Fruit fly (Drosophila melanogaster) whole organism, embryonic: ENCODE results near the gene CG12538.

Experiments used
- Atf3 ChIP-seq: fragments of 200-800 bp; sonication (Bioruptor generic); optimal IDR thresholded peaks from 3 replicates; lab custom pipeline; 2016; ENCODE audit warnings: missing biosample characterization, missing genetic modification characterization
- CG10431 ChIP-seq: fragments of 200-800 bp; sonication (Bioruptor generic); optimal IDR thresholded peaks from 3 replicates; lab custom pipeline; 2018; ENCODE audit warnings: missing biosample characterization, mild to moderate bottlenecking, missing genetic modification characterization
- CG12391 ChIP-seq: fragments of 200-800 bp; sonication (Bioruptor generic); optimal IDR thresholded peaks from 3 replicates; lab custom pipeline; 2018; ENCODE audit warnings: missing biosample characterization, mild to moderate bottlenecking, missing genetic modification characterization, moderate library complexity
- CG12659 ChIP-seq: fragments of 200-800 bp; sonication (Bioruptor generic); optimal IDR thresholded peaks from 3 replicates; lab custom pipeline; 2017; ENCODE audit warnings: mild to moderate bottlenecking, missing biosample characterization, missing genetic modification reagents, missing genetic modification characterization
- CG15514 ChIP-seq: fragments of 200-800 bp; sonication (Bioruptor generic); optimal IDR thresholded peaks from 3 replicates; lab custom pipeline; 2017; ENCODE audit warnings: missing biosample characterization, missing genetic modification characterization, mild to moderate bottlenecking, moderate library complexity, missing genetic modification reagents
- CG2120 ChIP-seq: fragments of 200-800 bp; sonication (Bioruptor generic); optimal IDR thresholded peaks from 3 replicates; lab custom pipeline; 2016; ENCODE audit warnings: missing biosample characterization, missing genetic modification characterization
- CG3163 ChIP-seq: fragments of 200-800 bp; sonication (Bioruptor generic); optimal IDR thresholded peaks from 3 replicates; lab custom pipeline; 2016; ENCODE audit warnings: missing biosample characterization, missing genetic modification characterization
- CG4282 ChIP-seq: fragments of 200-800 bp; sonication (Bioruptor generic); optimal IDR thresholded peaks from 2 replicates; lab custom pipeline; 2016; ENCODE audit warnings: missing biosample characterization, missing genetic modification characterization
- CG4424 ChIP-seq: fragments of 200-800 bp; sonication (Bioruptor generic); optimal IDR thresholded peaks from 3 replicates; lab custom pipeline; 2016; ENCODE audit warnings: missing biosample characterization, missing genetic modification characterization
- CG6175 ChIP-seq: fragments of 200-800 bp; sonication (Bioruptor generic); IDR thresholded peaks from 3 replicates; pipeline ENCODE4 v1.3.6; 2022; ENCODE audit warnings: missing biosample characterization, missing genetic modification characterization
- CG6791 ChIP-seq: fragments of 200-800 bp; sonication (Bioruptor generic); IDR thresholded peaks from 3 replicates; pipeline ENCODE4 v1.3.6; 2022; ENCODE audit warnings: missing biosample characterization, missing genetic modification characterization; ENCODE audit not compliant: partially characterized antibody
- CTCF ChIP-seq: fragments of 200-800 bp; sonication (Bioruptor generic); optimal IDR thresholded peaks from 2 replicates; lab custom pipeline; 2017; ENCODE audit warnings: missing biosample characterization, mild to moderate bottlenecking, missing genetic modification characterization, moderate library complexity
- Dll ChIP-seq: fragments of 200-800 bp; sonication (Bioruptor generic); IDR thresholded peaks from 4 replicates; pipeline ENCODE4 v1.3.6; 2022; ENCODE audit warnings: missing biosample characterization, missing genetic modification characterization; ENCODE audit not compliant: partially characterized antibody
- Dref ChIP-seq: fragments of 200-800 bp; sonication (Bioruptor generic); IDR thresholded peaks from 2 replicates; pipeline ENCODE4 v1.3.6; 2022; ENCODE audit warnings: missing biosample characterization, missing genetic modification characterization
- Drgx ChIP-seq: fragments of 200-800 bp; sonication (Bioruptor generic); IDR thresholded peaks from 2 replicates; pipeline ENCODE4 v1.3.6; 2022; ENCODE audit warnings: missing biosample characterization, missing genetic modification characterization
- E2f1 ChIP-seq: fragments of 200-800 bp; sonication (Bioruptor generic); IDR thresholded peaks from 2 replicates; pipeline ENCODE4 v1.3.6; 2022; ENCODE audit warnings: missing biosample characterization, missing genetic modification characterization
- E2f2 ChIP-seq: fragments of 200-800 bp; sonication (Bioruptor generic); IDR thresholded peaks from 2 replicates; pipeline ENCODE4 v1.3.6; 2022; ENCODE audit warnings: missing biosample characterization, missing genetic modification characterization
- Elba2 ChIP-seq: fragments of 200-800 bp; sonication (Bioruptor generic); optimal IDR thresholded peaks from 3 replicates; lab custom pipeline; 2016; ENCODE audit warnings: missing biosample characterization, missing genetic modification characterization
- Hr78 ChIP-seq, 2 experiments: fragments of 200-800 bp in 1 of 2; fragments of >200 bp in 1 of 2; sonication (Bioruptor generic) in 1 of 2; optimal IDR thresholded peaks; 2 replicates each; lab custom pipeline; 2017 to 2019; ENCODE audit warnings: missing biosample characterization in 2 of 2, missing genetic modification characterization in 2 of 2, mild to moderate bottlenecking in 1 of 2, moderate library complexity in 1 of 2
- Opbp ChIP-seq: fragments of 200-800 bp; sonication (Bioruptor generic); IDR thresholded peaks from 3 replicates; pipeline ENCODE4 v1.3.6; 2022; ENCODE audit warnings: missing biosample characterization, missing genetic modification characterization; ENCODE audit not compliant: partially characterized antibody
- Optix ChIP-seq: fragments of 200-800 bp; sonication (Bioruptor generic); IDR thresholded peaks from 3 replicates; pipeline ENCODE4 v1.3.6; 2022; ENCODE audit warnings: missing biosample characterization, missing genetic modification characterization
- Tbp ChIP-seq: fragments of >200 bp; optimal IDR thresholded peaks from 2 replicates; lab custom pipeline; 2018; ENCODE audit warnings: missing biosample characterization, missing genetic modification characterization
- Trl ChIP-seq, 3 experiments: fragments of >200 bp in 2 of 3; fragments of 200-800 bp in 1 of 3; sonication (Bioruptor generic) in 1 of 3; optimal IDR thresholded peaks; 2 replicates in 1 of 3; 3 replicates in 2 of 3; lab custom pipeline; 2016 to 2017; ENCODE audit warnings: missing biosample characterization in 1 of 3, missing genetic modification characterization in 1 of 3
- Xrp1 ChIP-seq: fragments of 200-800 bp; sonication (Bioruptor generic); IDR thresholded peaks from 2 replicates; pipeline ENCODE4 v1.3.6; 2022; ENCODE audit warnings: missing biosample characterization, missing genetic modification characterization
- YL-1 ChIP-seq: fragments of 200-800 bp; sonication (Bioruptor generic); optimal IDR thresholded peaks from 3 replicates; lab custom pipeline; 2017; ENCODE audit warnings: missing biosample characterization, mild to moderate bottlenecking, missing genetic modification characterization
- abd-A ChIP-seq: fragments of 200-800 bp; sonication (Bioruptor generic); optimal IDR thresholded peaks from 3 replicates; lab custom pipeline; 2019; ENCODE audit warnings: missing biosample characterization, mild to moderate bottlenecking, missing genetic modification characterization, moderate library complexity
- aop ChIP-seq: fragments of 200-800 bp; sonication (Bioruptor generic); IDR thresholded peaks from 2 replicates; pipeline ENCODE4 v1.3.6; 2022; ENCODE audit warnings: missing biosample characterization, missing genetic modification characterization
- cas ChIP-seq: fragments of 200-800 bp; sonication (Bioruptor generic); IDR thresholded peaks from 2 replicates; pipeline ENCODE4 v1.3.6; 2022; ENCODE audit warnings: missing biosample characterization, missing genetic modification characterization
- chif ChIP-seq, 2 experiments: fragments of 200-800 bp; sonication (Bioruptor generic); optimal IDR thresholded peaks; 3 replicates each; lab custom pipeline; 2016; ENCODE audit warnings: missing biosample characterization in 2 of 2, missing genetic modification characterization in 2 of 2
- crc ChIP-seq: fragments of 200-800 bp; sonication (Bioruptor generic); optimal IDR thresholded peaks from 2 replicates; lab custom pipeline; 2016; ENCODE audit warnings: missing biosample characterization, missing genetic modification characterization
- crol ChIP-seq: fragments of 200-800 bp; sonication (Bioruptor generic); IDR thresholded peaks from 2 replicates; pipeline ENCODE4 v1.3.6; 2022; ENCODE audit warnings: missing biosample characterization, missing genetic modification characterization
- dm ChIP-seq: fragments of 200-800 bp; sonication (Bioruptor generic); optimal IDR thresholded peaks from 3 replicates; lab custom pipeline; 2016; ENCODE audit warnings: missing biosample characterization, missing genetic modification characterization
- eyg ChIP-seq: fragments of 200-800 bp; sonication (Bioruptor generic); optimal IDR thresholded peaks from 3 replicates; lab custom pipeline; 2016; ENCODE audit warnings: missing biosample characterization, missing genetic modification characterization
- fru ChIP-seq: fragments of >200 bp; optimal IDR thresholded peaks from 2 replicates; lab custom pipeline; 2017
- gcm ChIP-seq: fragments of 200-800 bp; sonication (Bioruptor generic); optimal IDR thresholded peaks from 2 replicates; lab custom pipeline; 2019; ENCODE audit warnings: missing biosample characterization, mild to moderate bottlenecking, missing genetic modification characterization, moderate library complexity
- inv ChIP-seq: fragments of 200-800 bp; sonication (Bioruptor generic); IDR thresholded peaks from 2 replicates; pipeline ENCODE4 v1.3.6; 2022; ENCODE audit warnings: missing biosample characterization, missing genetic modification characterization; ENCODE audit not compliant: partially characterized antibody
- pfk ChIP-seq: fragments of 200-800 bp; sonication (Bioruptor generic); optimal IDR thresholded peaks from 2 replicates; lab custom pipeline; 2018; ENCODE audit warnings: missing biosample characterization, mild to moderate bottlenecking, missing genetic modification characterization, moderate library complexity
- pzg ChIP-seq: fragments of 200-800 bp; sonication (Bioruptor generic); optimal IDR thresholded peaks from 3 replicates; lab custom pipeline; 2018; ENCODE audit warnings: missing biosample characterization, mild to moderate bottlenecking, missing genetic modification characterization, moderate library complexity
- repo ChIP-seq: fragments of 200-800 bp; sonication (Bioruptor generic); optimal IDR thresholded peaks from 2 replicates; lab custom pipeline; 2016; ENCODE audit warnings: missing biosample characterization, missing genetic modification characterization
- schlank ChIP-seq: fragments of 200-800 bp; sonication (Bioruptor generic); optimal IDR thresholded peaks from 2 replicates; lab custom pipeline; 2018; ENCODE audit warnings: missing biosample characterization, mild to moderate bottlenecking, missing genetic modification characterization
- scrt ChIP-seq: fragments of 200-800 bp; sonication (Bioruptor generic); optimal IDR thresholded peaks from 2 replicates; lab custom pipeline; 2018; ENCODE audit warnings: missing biosample characterization, mild to moderate bottlenecking, missing genetic modification characterization, moderate library complexity
- sens ChIP-seq: fragments of 200-800 bp; sonication (Bioruptor generic); peaks from one replicate; lab custom pipeline; 2016; ENCODE audit warnings: missing biosample characterization, missing genetic modification characterization
- slou ChIP-seq: fragments of 200-800 bp; sonication (Bioruptor generic); optimal IDR thresholded peaks from 3 replicates; lab custom pipeline; 2016; ENCODE audit warnings: missing biosample characterization, missing genetic modification characterization
- twi ChIP-seq: fragments of 200-800 bp; optimal IDR thresholded peaks from 2 replicates; lab custom pipeline; 2019; ENCODE audit warnings: missing biosample characterization, mild to moderate bottlenecking, missing genetic modification characterization, moderate library complexity
- vvl ChIP-seq: fragments of 200-800 bp; sonication (Bioruptor generic); IDR thresholded peaks from 2 replicates; pipeline ENCODE4 v1.3.6; 2022; ENCODE audit warnings: missing biosample characterization, missing genetic modification characterization
- wek ChIP-seq: fragments of 200-800 bp; sonication (Bioruptor generic); optimal IDR thresholded peaks from 3 replicates; lab custom pipeline; 2018; ENCODE audit warnings: missing biosample characterization, mild to moderate bottlenecking, missing genetic modification characterization, moderate library complexity

CG12538 gene

DNA sequence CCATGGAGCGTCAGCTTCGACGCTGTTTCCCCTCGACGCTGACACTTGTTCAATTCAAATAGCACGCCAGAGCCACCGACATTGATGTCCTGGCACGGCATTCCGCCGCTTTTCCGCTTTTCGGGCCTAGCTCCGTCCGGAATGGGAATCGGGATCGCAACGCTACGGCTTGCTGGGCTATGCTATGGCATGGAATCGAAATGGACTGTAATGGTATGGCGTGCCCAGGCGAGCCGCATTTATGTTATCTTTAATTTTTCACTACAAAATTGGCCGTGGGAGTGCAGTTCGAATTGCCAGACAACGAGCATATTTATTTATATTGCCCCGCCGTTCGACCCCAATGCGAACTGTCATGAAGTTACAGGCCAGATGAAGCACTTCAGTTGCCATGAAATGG, at the start of gene CG12538:
CG12538 (minus strand) TSS at position 101 of the 400 bp plus-strand sequence.
- TF ChIP-seq CG12659 (GFP tag; lab: Kevin White, UChicago) (no peak), Dref (GFP tag; lab: Robert Waterston, UW) (0 out of 2 replicates have a peak, but pooled peaks have one; percentile 8)
- TF ChIP-seq, all 482 proteins: peak for 1

- TF ChIP-seq CTCF (GFP tag; lab: Kevin White, UChicago), result peak; percentile 23
- TF ChIP-seq CG4424 (GFP tag; lab: Kevin White, UChicago), result no peak
- TF ChIP-seq scrt, result no peak
- TF ChIP-seq YL-1 (GFP tag; lab: Kevin White, UChicago), result no peak
- no peak for TF ChIP-seq gcm (GFP tag; lab: Kevin White, UChicago)
- no peak for TF ChIP-seq wek (GFP tag; lab: Kevin White, UChicago)
- peak in 1 of 2 experiments; percentile 78 for TF ChIP-seq Hr78 (GFP tag; optimal IDR thresholded peaks at IDR 0.05; lab: Kevin White, UChicago)
- 0 out of 2 replicates have a peak, but pooled peaks have one; percentile 13 for TF ChIP-seq E2f2 (GFP tag; lab: Robert Waterston, UW)
- TF ChIP-seq schlank (tag; lab: Kevin White, UChicago), result no peak
- TF ChIP-seq CG12391 (tag; lab: Kevin White, UChicago), result no peak
- peak in 1 of 2 experiments; percentile 52 for TF ChIP-seq Trl (optimal IDR thresholded peaks at IDR 0.05; lab: Kevin White, UChicago)
- no peak for TF ChIP-seq Trl (GFP tag; optimal IDR thresholded peaks at IDR 0.05; lab: Kevin White, UChicago)
- no peak for TF ChIP-seq eyg (GFP tag; lab: Kevin White, UChicago)
- TF ChIP-seq Tbp (GFP tag; lab: Kevin White, UChicago), result no peak
- no peak for TF ChIP-seq CG2120 (GFP tag; lab: Kevin White, UChicago)
- TF ChIP-seq pfk (GFP tag; lab: Kevin White, UChicago), result no peak
- TF ChIP-seq repo (GFP tag; lab: Kevin White, UChicago), result no peak
- TF ChIP-seq aop (GFP tag; lab: Robert Waterston, UW), result no peak
- no peak for TF ChIP-seq Atf3 (GFP tag; lab: Kevin White, UChicago)
- TF ChIP-seq fru (lab: Kevin White, UChicago), result no peak
- no peak for TF ChIP-seq CG4282
- TF ChIP-seq slou (GFP tag; lab: Kevin White, UChicago), result no peak
- TF ChIP-seq crc (GFP tag; lab: Kevin White, UChicago), result no peak
- no peak for TF ChIP-seq chif (GFP tag; optimal IDR thresholded peaks at IDR 0.05; lab: Kevin White, UChicago)
- TF ChIP-seq vvl, result peak; percentile 24; the same call in 1 of the 2 replicates
- no peak for TF ChIP-seq CG15514 (GFP tag; lab: Kevin White, UChicago)
- TF ChIP-seq CG10431 (GFP tag; lab: Kevin White, UChicago), result peak; percentile 100
- TF ChIP-seq Opbp, result no peak
- TF ChIP-seq CG3163 (GFP tag; lab: Kevin White, UChicago), result peak; percentile 85
- TF ChIP-seq Drgx, result no peak
- TF ChIP-seq E2f1, result peak; percentile 29; the same call in 1 of the 2 replicates
- no peak for TF ChIP-seq pzg
- TF ChIP-seq Dll, result 0 out of 4 replicates have a peak, but pooled peaks have one; percentile 42
- TF ChIP-seq CG6175, result no peak
- peak; percentile 49 for TF ChIP-seq crol
- no peak for TF ChIP-seq inv
- TF ChIP-seq twi, result peak; percentile 37
- no peak for TF ChIP-seq Xrp1 (GFP tag; lab: Robert Waterston, UW)
- no peak for TF ChIP-seq abd-A (tag; lab: Kevin White, UChicago)
- TF ChIP-seq cas (GFP tag; lab: Robert Waterston, UW), result no peak
- no peak for TF ChIP-seq Elba2 (GFP tag; lab: Kevin White, UChicago)
- no peak for TF ChIP-seq dm
- TF ChIP-seq Optix (GFP tag; lab: Robert Waterston, UW), result no peak
- 0 out of 3 replicates have a peak, but pooled peaks have one; percentile 10 for TF ChIP-seq CG6791 (GFP tag; lab: Robert Waterston, UW)
- TF ChIP-seq sens (GFP tag; lab: Kevin White, UChicago), result peak; percentile 36
These were observed 30.6 kb upstream of the CG12538 start for dm6 chr3R:13553875-13554399.
